Fruit fly (Drosophila melanogaster) whole organism, prepupa: ENCODE data around the gene sif.
A peak's percentile ranks its signal among the peaks of the same experiment; 100 is the strongest.

Experiments used
- Blimp-1 ChIP-seq: fragments of 200-800 bp; sonication (Bioruptor generic); optimal IDR thresholded peaks from 3 replicates; lab custom pipeline; 2017; ENCODE audit warnings: missing biosample characterization, missing genetic modification characterization, mild to moderate bottlenecking, moderate library complexity, missing genetic modification reagents
- CG10631 ChIP-seq: fragments of 200-800 bp; sonication (Bioruptor generic); optimal IDR thresholded peaks from 2 replicates; lab custom pipeline; 2016; ENCODE audit warnings: missing biosample characterization, missing genetic modification characterization
- CG10669 ChIP-seq: fragments of 200-800 bp; sonication (Bioruptor generic); optimal IDR thresholded peaks from 3 replicates; lab custom pipeline; 2018; ENCODE audit warnings: missing biosample characterization, mild to moderate bottlenecking, missing genetic modification characterization, moderate library complexity
- CG11902 ChIP-seq: fragments of 200-800 bp; sonication (Bioruptor generic); optimal IDR thresholded peaks from 3 replicates; lab custom pipeline; 2016; ENCODE audit warnings: missing biosample characterization, missing genetic modification characterization
- CG15336 ChIP-seq: fragments of 200-800 bp; sonication (Bioruptor generic); IDR thresholded peaks from 2 replicates; pipeline ENCODE4 v1.3.6; 2022; ENCODE audit warnings: missing biosample characterization, missing genetic modification characterization
- CG1621 ChIP-seq: fragments of 200-800 bp; sonication (Bioruptor generic); optimal IDR thresholded peaks from 3 replicates; lab custom pipeline; 2018; ENCODE audit warnings: missing biosample characterization, mild to moderate bottlenecking, missing genetic modification characterization
- CG16779 ChIP-seq: fragments of 200-800 bp; sonication (Bioruptor generic); optimal IDR thresholded peaks from 3 replicates; lab custom pipeline; 2017; ENCODE audit warnings: missing biosample characterization, mild to moderate bottlenecking, missing genetic modification characterization
- CG3032 ChIP-seq: fragments of 200-800 bp; optimal IDR thresholded peaks from 2 replicates; lab custom pipeline; 2019; ENCODE audit warnings: missing biosample characterization, mild to moderate bottlenecking, missing genetic modification characterization, moderate library complexity
- CG31627 ChIP-seq: fragments of 200-800 bp; sonication (Bioruptor generic); optimal IDR thresholded peaks from 3 replicates; lab custom pipeline; 2016; ENCODE audit warnings: missing biosample characterization, missing genetic modification characterization
- CG3919 ChIP-seq: fragments of 200-800 bp; sonication (Bioruptor generic); optimal IDR thresholded peaks from 3 replicates; lab custom pipeline; 2016; ENCODE audit warnings: missing biosample characterization, missing genetic modification characterization
- CG4318 ChIP-seq: fragments of 200-800 bp; sonication (Bioruptor generic); optimal IDR thresholded peaks from 3 replicates; lab custom pipeline; 2017; ENCODE audit warnings: missing biosample characterization, mild to moderate bottlenecking, missing genetic modification characterization
- CG6276 ChIP-seq: fragments of 200-800 bp; sonication (Bioruptor generic); optimal IDR thresholded peaks from 2 replicates; lab custom pipeline; 2017; ENCODE audit warnings: missing biosample characterization, mild to moderate bottlenecking, missing genetic modification characterization
- CG6792 ChIP-seq: fragments of 200-800 bp; sonication (Bioruptor generic); optimal IDR thresholded peaks from 3 replicates; lab custom pipeline; 2016; ENCODE audit warnings: missing biosample characterization, missing genetic modification characterization
- CG6854 ChIP-seq: fragments of 200-800 bp; sonication (Bioruptor generic); optimal IDR thresholded peaks from 2 replicates; lab custom pipeline; 2017; ENCODE audit warnings: missing biosample characterization, mild to moderate bottlenecking, missing genetic modification characterization
- CG7368 ChIP-seq: fragments of 200-800 bp; sonication (Bioruptor generic); optimal IDR thresholded peaks from 3 replicates; lab custom pipeline; 2016; ENCODE audit warnings: missing biosample characterization, missing genetic modification characterization
- CG8119 ChIP-seq: fragments of 200-800 bp; sonication (Bioruptor generic); IDR thresholded peaks from 3 replicates; pipeline ENCODE4 v1.3.6; 2022; ENCODE audit warnings: missing biosample characterization, missing genetic modification characterization
- CG8319 ChIP-seq: fragments of 200-800 bp; sonication (Bioruptor generic); optimal IDR thresholded peaks from 3 replicates; lab custom pipeline; 2016; ENCODE audit warnings: missing biosample characterization, missing genetic modification characterization
- CG8632 ChIP-seq: fragments of 200-800 bp; sonication (Bioruptor generic); optimal IDR thresholded peaks from 3 replicates; lab custom pipeline; 2016; ENCODE audit warnings: missing biosample characterization, missing genetic modification characterization
- CG9139 ChIP-seq: fragments of 200-800 bp; sonication (Bioruptor generic); optimal IDR thresholded peaks from 3 replicates; lab custom pipeline; 2017; ENCODE audit warnings: missing biosample characterization, mild to moderate bottlenecking, missing genetic modification characterization
- Eip78C ChIP-seq: fragments of 200-800 bp; sonication (Bioruptor generic); peaks from one replicate; lab custom pipeline; 2016; ENCODE audit warnings: missing biosample characterization, missing genetic modification characterization
- Ets21C ChIP-seq: fragments of 200-800 bp; sonication (Bioruptor generic); optimal IDR thresholded peaks from 3 replicates; lab custom pipeline; 2016; ENCODE audit warnings: missing biosample characterization, missing genetic modification characterization
- Ets96B ChIP-seq: fragments of 200-800 bp; optimal IDR thresholded peaks from 2 replicates; lab custom pipeline; 2019; ENCODE audit warnings: missing biosample characterization, mild to moderate bottlenecking, missing genetic modification characterization, moderate library complexity
- Hr38 ChIP-seq: sonication (Bioruptor generic); optimal IDR thresholded peaks from 2 replicates; lab custom pipeline; 2016; ENCODE audit warnings: missing biosample characterization, missing genetic modification characterization
- Hr39 ChIP-seq: fragments of 200-800 bp; sonication (Bioruptor generic); optimal IDR thresholded peaks from 2 replicates; lab custom pipeline; 2016; ENCODE audit warnings: missing biosample characterization, missing genetic modification characterization
- Hr4 ChIP-seq: fragments of 200-800 bp; sonication (Bioruptor generic); optimal IDR thresholded peaks from 3 replicates; lab custom pipeline; 2016; ENCODE audit warnings: missing biosample characterization, missing genetic modification characterization
- Lpt ChIP-seq: fragments of 200-800 bp; sonication (Bioruptor generic); optimal IDR thresholded peaks from 3 replicates; lab custom pipeline; 2016; ENCODE audit warnings: missing biosample characterization, missing genetic modification characterization
- Met ChIP-seq: fragments of 200-800 bp; sonication (Bioruptor generic); optimal IDR thresholded peaks from 3 replicates; lab custom pipeline; 2016; ENCODE audit warnings: missing biosample characterization, missing genetic modification characterization
- Sox102F ChIP-seq: fragments of 200-800 bp; sonication (Bioruptor generic); optimal IDR thresholded peaks from 2 replicates; lab custom pipeline; 2016; ENCODE audit warnings: missing biosample characterization, mild to moderate bottlenecking, missing genetic modification characterization
- Sox14 ChIP-seq: fragments of 200-800 bp; sonication (Bioruptor generic); optimal IDR thresholded peaks from 3 replicates; lab custom pipeline; 2016; ENCODE audit warnings: missing biosample characterization, missing genetic modification characterization
- Sox15 ChIP-seq: fragments of 200-800 bp; sonication (Bioruptor generic); optimal IDR thresholded peaks from 3 replicates; lab custom pipeline; 2016; ENCODE audit warnings: missing biosample characterization, missing genetic modification characterization
- achi ChIP-seq: fragments of 200-800 bp; sonication (Bioruptor generic); optimal IDR thresholded peaks from 3 replicates; lab custom pipeline; 2016; ENCODE audit warnings: missing biosample characterization, missing genetic modification characterization
- cyc ChIP-seq: fragments of 200-800 bp; sonication (Bioruptor generic); optimal IDR thresholded peaks from 3 replicates; lab custom pipeline; 2016; ENCODE audit warnings: missing biosample characterization, missing genetic modification characterization
- dac ChIP-seq: fragments of 200-800 bp; sonication (Bioruptor generic); optimal IDR thresholded peaks from 2 replicates; lab custom pipeline; 2017; ENCODE audit warnings: missing biosample characterization, mild to moderate bottlenecking, missing genetic modification characterization
- dsx ChIP-seq: fragments of 200-800 bp; optimal IDR thresholded peaks from 3 replicates; lab custom pipeline; 2019; ENCODE audit warnings: missing biosample characterization, mild to moderate bottlenecking, missing genetic modification characterization, moderate library complexity; ENCODE audit not compliant: poor library complexity, severe bottlenecking
- eg ChIP-seq: fragments of 200-800 bp; sonication (Bioruptor generic); IDR thresholded peaks from 3 replicates; pipeline ENCODE4 v1.3.6; 2022; ENCODE audit warnings: missing biosample characterization, missing genetic modification characterization
- esn ChIP-seq: fragments of 200-800 bp; sonication (Bioruptor generic); optimal IDR thresholded peaks from 2 replicates; lab custom pipeline; 2016; ENCODE audit warnings: missing biosample characterization, mild to moderate bottlenecking, missing genetic modification characterization, moderate library complexity
- fd59A ChIP-seq: fragments of 200-800 bp; sonication (Bioruptor generic); optimal IDR thresholded peaks from 2 replicates; lab custom pipeline; 2017; ENCODE audit warnings: missing biosample characterization, mild to moderate bottlenecking, missing genetic modification characterization, missing genetic modification reagents
- fd85E ChIP-seq: fragments of 200-800 bp; sonication (Bioruptor generic); optimal IDR thresholded peaks from 3 replicates; lab custom pipeline; 2016; ENCODE audit warnings: missing biosample characterization, missing genetic modification characterization
- fkh ChIP-seq: fragments of 200-800 bp; sonication (Bioruptor generic); optimal IDR thresholded peaks from 3 replicates; lab custom pipeline; 2017; ENCODE audit warnings: missing biosample characterization, mild to moderate bottlenecking, missing genetic modification characterization, moderate library complexity
- salr ChIP-seq, 2 experiments: fragments of 200-800 bp; sonication (Bioruptor generic); optimal IDR thresholded peaks; 3 replicates each; lab custom pipeline; 2016 to 2018; ENCODE audit warnings: missing biosample characterization in 2 of 2, missing genetic modification characterization in 2 of 2, mild to moderate bottlenecking in 1 of 2
- spab ChIP-seq: fragments of 200-800 bp; sonication (Bioruptor generic); optimal IDR thresholded peaks from 2 replicates; lab custom pipeline; 2017; ENCODE audit warnings: missing biosample characterization, mild to moderate bottlenecking, missing genetic modification characterization, missing genetic modification reagents
- ss ChIP-seq, 2 experiments: fragments of 200-800 bp; sonication (Bioruptor generic); optimal IDR thresholded peaks; 2 replicates in 1 of 2; 3 replicates in 1 of 2; lab custom pipeline; 2017 to 2018; ENCODE audit warnings: mild to moderate bottlenecking in 2 of 2, missing biosample characterization in 2 of 2, missing genetic modification characterization in 2 of 2, moderate library complexity in 1 of 2
- svp ChIP-seq: fragments of 200-800 bp; sonication (Bioruptor generic); peaks from one replicate; lab custom pipeline; 2016; ENCODE audit warnings: missing biosample characterization, missing genetic modification characterization
- topi ChIP-seq: fragments of 200-800 bp; sonication (Bioruptor generic); optimal IDR thresholded peaks from 3 replicates; lab custom pipeline; 2016; ENCODE audit warnings: missing biosample characterization, missing genetic modification characterization
- vri ChIP-seq: fragments of 200-800 bp; sonication (Bioruptor generic); optimal IDR thresholded peaks from 3 replicates; lab custom pipeline; 2016; ENCODE audit warnings: missing biosample characterization, mild to moderate bottlenecking, missing genetic modification characterization

Gene sif

dm6 chr3L:5637477-5637876, 20.2 kb upstream of the sif start (continued):
- TF ChIP-seq spab (peak; percentile 45), salr (GFP tag; optimal IDR thresholded peaks at IDR 0.05; lab: Kevin White, UChicago) (peak in 1 of 2 experiments; percentile 28), Eip78C (peak; percentile 90), CG8632 (peak; percentile 44), Lpt (GFP tag; lab: Kevin White, UChicago) (peak; percentile 14), CG4318 (GFP tag; lab: Kevin White, UChicago) (peak; percentile 17), Hr39 (GFP tag; lab: Kevin White, UChicago) (peak; percentile 56), fkh (GFP tag; lab: Kevin White, UChicago) (no peak), Sox14 (GFP tag; lab: Kevin White, UChicago) (peak; percentile 62), CG10669 (peak; percentile 63), dsx (peak; percentile 29), CG31627 (GFP tag; lab: Kevin White, UChicago) (peak; percentile 60), CG3032 (tag; lab: Kevin White, UChicago) (peak; percentile 61), Hr4 (GFP tag; lab: Kevin White, UChicago) (peak; percentile 59), CG8119 (0 out of 3 replicates have a peak, but pooled peaks have one; percentile 31), CG11902 (GFP tag; lab: Kevin White, UChicago) (no peak), CG6276 (no peak), CG9139 (GFP tag; lab: Kevin White, UChicago) (peak; percentile 32), CG16779 (tag; lab: Kevin White, UChicago) (no peak)

- TF ChIP-seq CG16779 (tag; lab: Kevin White, UChicago) (no peak), fd59A (GFP tag; lab: Kevin White, UChicago) (no peak), dsx (no peak), Eip78C (no peak), ss (GFP tag; optimal IDR thresholded peaks at IDR 0.05; lab: Kevin White, UChicago) (no peak), topi (GFP tag; lab: Kevin White, UChicago) (no peak), CG6276 (no peak), cyc (no peak), fkh (GFP tag; lab: Kevin White, UChicago) (no peak), CG3919 (GFP tag; lab: Kevin White, UChicago) (no peak), CG4318 (GFP tag; lab: Kevin White, UChicago) (no peak), CG15336 (GFP tag; lab: Robert Waterston, UW) (no peak), Sox14 (GFP tag; lab: Kevin White, UChicago) (no peak), CG7368 (GFP tag; lab: Kevin White, UChicago) (no peak), fd85E (no peak), CG8319 (GFP tag; lab: Kevin White, UChicago) (no peak)
Measured at dm6 chr3L:5638542-5639045, 19.1 kb upstream of the sif start.

dm6 chr3L:5639474-5639873, 18.2 kb upstream of the sif start:
- no peak for TF ChIP-seq eg (GFP tag; lab: Robert Waterston, UW)
- TF ChIP-seq Hr39 (GFP tag; lab: Kevin White, UChicago): no peak
- TF ChIP-seq Sox15 (GFP tag; lab: Kevin White, UChicago): no peak
- no peak for TF ChIP-seq Ets96B (tag; lab: Kevin White, UChicago)
- TF ChIP-seq esn: peak; percentile 3
- TF ChIP-seq CG31627 (GFP tag; lab: Kevin White, UChicago): no peak
- TF ChIP-seq CG1621 (tag; lab: Kevin White, UChicago): no peak
- TF ChIP-seq vri (GFP tag; lab: Kevin White, UChicago): no peak
- TF ChIP-seq Sox102F (GFP tag; lab: Kevin White, UChicago): no peak
- TF ChIP-seq Hr38: no peak
- peak; percentile 67 for TF ChIP-seq svp (GFP tag; lab: Kevin White, UChicago)
- TF ChIP-seq Blimp-1 (GFP tag; lab: Kevin White, UChicago): peak; percentile 29
- no peak for TF ChIP-seq Met (GFP tag; lab: Kevin White, UChicago)
- TF ChIP-seq topi (GFP tag; lab: Kevin White, UChicago): no peak
- TF ChIP-seq CG8319 (GFP tag; lab: Kevin White, UChicago): no peak
- TF ChIP-seq CG10669: no peak
- TF ChIP-seq achi (GFP tag; lab: Kevin White, UChicago): no peak
- no peak for TF ChIP-seq CG10631 (GFP tag; lab: Kevin White, UChicago)
- TF ChIP-seq Ets21C: no peak
- no peak for TF ChIP-seq dac
- no peak for TF ChIP-seq Sox14 (GFP tag; lab: Kevin White, UChicago)
- TF ChIP-seq spab: no peak
- no peak for TF ChIP-seq CG6792
- no peak for TF ChIP-seq fd59A (GFP tag; lab: Kevin White, UChicago)
- TF ChIP-seq Eip78C: peak; percentile 49
- TF ChIP-seq CG6854: no peak
- TF ChIP-seq, all 60 proteins: peak for 4
